Fruit fly (Drosophila melanogaster): ENCODE measurements around the gene Fad2.
A peak's percentile ranks its signal among the peaks of the same experiment; 100 is the strongest.

Gene Fad2

DNA sequence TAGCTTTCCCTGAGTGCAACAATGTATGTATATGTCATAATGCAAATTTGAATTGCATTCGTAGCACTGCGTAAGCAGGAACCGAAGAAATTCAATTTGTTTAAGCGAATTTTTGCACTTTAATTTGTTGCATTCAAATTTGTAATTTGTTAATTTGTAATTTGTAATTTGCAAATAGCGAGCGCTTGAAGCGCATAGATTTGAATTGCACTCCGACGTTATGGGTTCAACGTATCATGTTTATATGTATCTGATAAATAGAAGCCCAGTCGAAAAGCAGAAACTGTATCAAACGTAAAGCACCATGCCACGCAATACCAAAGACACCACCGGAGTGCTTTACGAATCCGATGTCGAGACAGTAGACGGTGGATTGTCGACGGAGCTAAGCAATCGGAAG, at the start of gene Fad2:
Gene Fad2 (plus strand): TSS at position 301 of the 400 bp plus-strand sequence.
- peak; percentile 1 for TF ChIP-seq sens (GFP tag)
- no peak for TF ChIP-seq Doc2 (GFP tag; IDR thresholded peaks at IDR 0.05)

DNA sequence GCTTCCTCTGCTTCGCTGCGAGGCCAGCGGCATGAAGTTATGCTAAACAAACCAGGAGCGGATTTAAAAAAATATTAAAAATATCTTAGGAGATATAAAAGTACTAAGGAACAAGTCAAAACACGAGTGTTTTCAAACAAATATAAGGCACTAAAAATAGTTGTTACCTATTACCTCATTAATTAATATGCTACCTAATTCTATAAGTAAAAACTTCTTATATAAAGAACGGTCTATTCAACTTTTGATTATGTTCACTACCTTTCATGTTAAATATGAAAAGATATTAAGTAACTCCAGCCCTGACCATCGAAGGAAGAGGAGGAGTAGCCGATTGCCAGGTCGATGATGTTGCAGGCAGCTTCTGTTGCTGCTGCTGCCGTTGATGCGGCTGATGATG, 46.9 kb upstream of the Fad2 start:
- TF ChIP-seq lbe (GFP tag; optimal IDR thresholded peaks at IDR 0.05) (peak; percentile 50), nom (GFP tag; optimal IDR thresholded peaks at IDR 0.05) (peak; percentile 84), pita (GFP tag; optimal IDR thresholded peaks at IDR 0.05) (no peak), CG17912 (GFP tag; optimal IDR thresholded peaks at IDR 0.05) (no peak), corto (GFP tag; optimal IDR thresholded peaks at IDR 0.05) (peak; percentile 25), aop (GFP tag; IDR thresholded peaks at IDR 0.05) (no peak), Drgx (GFP tag; IDR thresholded peaks at IDR 0.05) (0 out of 2 replicates have a peak, but pooled peaks have one; percentile 20), CG2116 (GFP tag; optimal IDR thresholded peaks at IDR 0.05) (no peak), sna (GFP tag; IDR thresholded peaks at IDR 0.05; ENCODE audit: partially characterized antibody) (no peak), bsh (GFP tag; optimal IDR thresholded peaks at IDR 0.05) (peak in 1 of 2 experiments; percentile 59)

DNA sequence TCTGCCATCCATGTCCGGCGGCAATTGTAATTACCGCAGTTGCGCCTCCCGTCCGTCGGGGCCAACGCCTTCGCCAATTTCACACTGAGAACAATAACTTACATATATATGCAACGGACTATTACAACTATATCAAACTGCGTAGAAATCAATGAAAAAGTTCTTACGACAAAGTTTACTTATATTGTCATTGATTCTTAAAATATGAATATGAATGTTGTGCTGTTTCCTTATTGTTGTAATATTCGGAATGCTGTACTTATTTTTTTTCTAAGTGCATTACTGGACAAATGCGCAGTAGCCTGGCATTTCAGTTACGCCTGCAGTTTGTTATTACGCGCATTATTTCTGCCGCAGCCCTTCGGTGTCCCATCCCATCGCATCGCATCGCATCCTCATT, 45.9 kb upstream of the Fad2 start:
- no peak for TF ChIP-seq al (GFP tag; IDR thresholded peaks at IDR 0.05)
- TF ChIP-seq nom (GFP tag; optimal IDR thresholded peaks at IDR 0.05): peak; percentile 74
- TF ChIP-seq vnd (GFP tag; IDR thresholded peaks at IDR 0.05; ENCODE audit: partially characterized antibody): 0 out of 3 replicates have a peak, but pooled peaks have one; percentile 7
- TF ChIP-seq lbe (GFP tag; optimal IDR thresholded peaks at IDR 0.05): peak; percentile 63
- no peak for TF ChIP-seq CG5953 (GFP tag; IDR thresholded peaks at IDR 0.05)
- no peak for TF ChIP-seq CG8388 (GFP tag; optimal IDR thresholded peaks at IDR 0.05)
- no peak for TF ChIP-seq CG4360 (GFP tag; IDR thresholded peaks at IDR 0.05)
- TF ChIP-seq CG11456 (GFP tag; IDR thresholded peaks at IDR 0.05): no peak

DNA sequence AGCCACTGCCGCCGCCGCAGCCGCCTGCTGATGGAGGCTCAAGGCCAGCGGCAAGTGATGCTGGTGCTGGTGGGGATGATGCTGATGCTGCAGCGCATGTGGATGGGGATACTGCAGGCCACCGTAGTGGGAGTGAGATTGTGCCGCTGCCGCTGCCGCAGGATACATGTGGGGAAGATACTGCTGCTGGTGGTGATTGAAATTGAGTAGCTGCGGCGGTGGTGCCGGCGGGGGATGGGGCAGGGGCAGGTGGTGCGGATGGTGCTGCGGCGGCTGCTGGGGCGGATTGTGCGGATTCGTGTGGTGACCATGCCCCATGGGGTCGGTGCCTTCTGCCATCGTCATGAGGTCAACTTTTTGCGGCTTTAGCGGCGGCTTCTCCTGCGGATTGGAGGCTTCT, 38.8 kb upstream of the Fad2 start:
- TF ChIP-seq Ets65A (GFP tag) (peak; percentile 15), Hr39 (optimal IDR thresholded peaks at IDR 0.05) (peak; percentile 55), CG5245 (GFP tag; optimal IDR thresholded peaks at IDR 0.05) (no peak)

DNA sequence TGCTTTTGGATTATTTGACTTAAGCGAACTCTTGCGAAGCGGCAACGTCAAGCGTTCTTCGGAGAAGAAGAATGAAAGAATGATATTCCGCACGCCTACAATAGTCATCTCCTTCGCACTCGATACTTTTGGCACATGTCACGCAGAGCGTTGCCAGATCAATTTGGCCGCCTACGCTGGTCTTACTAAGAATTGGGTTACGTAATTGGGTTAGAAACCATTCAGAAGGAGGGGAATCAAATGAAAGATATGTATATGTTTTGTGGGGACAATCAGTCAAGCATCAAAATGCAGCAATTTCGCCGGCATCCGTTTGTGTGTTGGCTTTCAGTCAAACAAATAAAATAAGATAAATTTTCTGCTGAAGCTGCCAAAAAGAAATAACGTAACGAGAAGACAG, 37.7 kb upstream of the Fad2 start:
- TF ChIP-seq BEAF-32 (GFP tag; optimal IDR thresholded peaks at IDR 0.05): peak; percentile 5
- TF ChIP-seq tup (GFP tag; optimal IDR thresholded peaks at IDR 0.05): no peak
- no peak for TF ChIP-seq BtbVII (GFP tag; optimal IDR thresholded peaks at IDR 0.05)
- no peak for TF ChIP-seq bbx (GFP tag; IDR thresholded peaks at IDR 0.05; ENCODE audit: partially characterized antibody)
- no peak for TF ChIP-seq CG10565 (GFP tag; optimal IDR thresholded peaks at IDR 0.05)
- no peak for TF ChIP-seq CG4424 (GFP tag; optimal IDR thresholded peaks at IDR 0.05)
- no peak for TF ChIP-seq CG12219 (GFP tag; optimal IDR thresholded peaks at IDR 0.05)
- TF ChIP-seq Kr (GFP tag; optimal IDR thresholded peaks at IDR 0.05): no peak
- TF ChIP-seq CG6272 (GFP tag; IDR thresholded peaks at IDR 0.05): no peak
- no peak for TF ChIP-seq YL-1 (GFP tag; optimal IDR thresholded peaks at IDR 0.05)
- TF ChIP-seq ash1 (GFP tag; optimal IDR thresholded peaks at IDR 0.05): no peak
- peak in 1 of 2 experiments; percentile 67 for TF ChIP-seq Pdp1 (GFP tag; optimal IDR thresholded peaks at IDR 0.05)
- no peak for TF ChIP-seq pfk (GFP tag; optimal IDR thresholded peaks at IDR 0.05)
- no peak for TF ChIP-seq NC2α (GFP tag; optimal IDR thresholded peaks at IDR 0.05)
- TF ChIP-seq B-H1 (GFP tag; IDR thresholded peaks at IDR 0.05): no peak
- TF ChIP-seq stwl (tag; optimal IDR thresholded peaks at IDR 0.05): peak; percentile 63
- peak; percentile 54; the same call in 1 of the 2 replicates for TF ChIP-seq CG10321 (GFP tag; IDR thresholded peaks at IDR 0.05)
- TF ChIP-seq ci (GFP tag; IDR thresholded peaks at IDR 0.05): no peak
- no peak for TF ChIP-seq twi (tag; optimal IDR thresholded peaks at IDR 0.05)
- no peak for TF ChIP-seq CG31441 (GFP tag; IDR thresholded peaks at IDR 0.05)
- TF ChIP-seq org-1 (GFP tag; optimal IDR thresholded peaks at IDR 0.05): no peak
- no peak for TF ChIP-seq danr (GFP tag; IDR thresholded peaks at IDR 0.05)
- TF ChIP-seq CG9437 (GFP tag; optimal IDR thresholded peaks at IDR 0.05): peak; percentile 78
- TF ChIP-seq Tbp (GFP tag; optimal IDR thresholded peaks at IDR 0.05): no peak
